Fruit fly (Drosophila melanogaster) whole organism, wandering third instar larva: ENCODE measurements around the gene Dif.

Source experiments
- Abd-B ChIP-seq: fragments of >200 bp; optimal IDR thresholded peaks from 2 replicates; lab custom pipeline; 2017; ENCODE audit warnings: missing biosample characterization, missing genetic modification characterization
- CG32264 ChIP-seq: fragments of 200-800 bp; sonication (Bioruptor generic); optimal IDR thresholded peaks from 2 replicates; lab custom pipeline; 2016; ENCODE audit warnings: missing biosample characterization, missing genetic modification characterization
- CG9705 ChIP-seq: fragments of 200-800 bp; sonication (Bioruptor generic); optimal IDR thresholded peaks from 2 replicates; lab custom pipeline; 2018; ENCODE audit warnings: missing biosample characterization, mild to moderate bottlenecking, missing genetic modification characterization
- CrebA ChIP-seq: fragments of 200-800 bp; sonication (Bioruptor generic); optimal IDR thresholded peaks from 2 replicates; lab custom pipeline; 2016; ENCODE audit warnings: missing biosample characterization, mild to moderate bottlenecking, missing genetic modification characterization, borderline replicate concordance
- Dfd ChIP-seq: fragments of >200 bp; optimal IDR thresholded peaks from 2 replicates; lab custom pipeline; 2017; ENCODE audit warnings: missing biosample characterization, missing genetic modification characterization
- Dif ChIP-seq: fragments of 200-275, 200-300 bp; sonication (Bioruptor generic); optimal IDR thresholded peaks from 2 replicates; lab custom pipeline; 2018; ENCODE audit warnings: missing biosample characterization, missing genetic modification characterization; ENCODE audit not compliant: partially characterized antibody
- GATAd ChIP-seq: sonication (Bioruptor generic); optimal IDR thresholded peaks from 2 replicates; lab custom pipeline; 2016; ENCODE audit warnings: missing biosample characterization, missing genetic modification characterization
- HLH106 ChIP-seq: fragments of 200-800 bp; optimal IDR thresholded peaks from 3 replicates; lab custom pipeline; 2019; ENCODE audit warnings: missing biosample characterization, mild to moderate bottlenecking, missing genetic modification characterization, moderate library complexity
- Hnf4 ChIP-seq: fragments of 200-800 bp; sonication (Bioruptor generic); optimal IDR thresholded peaks from 2 replicates; lab custom pipeline; 2016; ENCODE audit warnings: missing biosample characterization, mild to moderate bottlenecking, missing genetic modification characterization
- Hr78 ChIP-seq: fragments of >200 bp; optimal IDR thresholded peaks from 2 replicates; lab custom pipeline; 2017; ENCODE audit warnings: missing biosample characterization, missing genetic modification characterization
- Hr83 ChIP-seq: fragments of 200-300 bp; sonication (Bioruptor generic); optimal IDR thresholded peaks from 2 replicates; lab custom pipeline; 2016; ENCODE audit warnings: missing biosample characterization, mild to moderate bottlenecking, missing genetic modification characterization, moderate library complexity; ENCODE audit not compliant: poor library complexity, severe bottlenecking
- Jra ChIP-seq: sonication (Bioruptor generic); optimal IDR thresholded peaks from 2 replicates; lab custom pipeline; 2016; ENCODE audit warnings: missing biosample characterization, missing genetic modification characterization
- Mio ChIP-seq: sonication (Bioruptor generic); optimal IDR thresholded peaks from 2 replicates; lab custom pipeline; 2016; ENCODE audit warnings: missing biosample characterization, missing genetic modification characterization
- N ChIP-seq: fragments of >200 bp; optimal IDR thresholded peaks from 2 replicates; lab custom pipeline; 2018; ENCODE audit warnings: missing biosample characterization, missing external identifiers, missing genetic modification characterization
- OdsH ChIP-seq: fragments of 200-800 bp; sonication (Bioruptor generic); optimal IDR thresholded peaks from 2 replicates; lab custom pipeline; 2016; ENCODE audit warnings: missing biosample characterization, mild to moderate bottlenecking, missing genetic modification characterization
- Rel ChIP-seq, 2 experiments: fragments of 200-800 bp; sonication (Bioruptor generic) in 1 of 2; optimal IDR thresholded peaks; 2 replicates in 1 of 2; 3 replicates in 1 of 2; lab custom pipeline; 2016 to 2019; ENCODE audit warnings: mild to moderate bottlenecking in 2 of 2, missing biosample characterization in 2 of 2, missing genetic modification characterization in 2 of 2, moderate library complexity in 1 of 2
- Sp1 ChIP-seq: fragments of 200-800 bp; sonication (Bioruptor generic); optimal IDR thresholded peaks from 3 replicates; lab custom pipeline; 2019; ENCODE audit warnings: missing biosample characterization, mild to moderate bottlenecking, missing genetic modification characterization, moderate library complexity
- Vsx2 ChIP-seq: fragments of 200-300, 225-300 bp; sonication (Bioruptor generic); optimal IDR thresholded peaks from 2 replicates; lab custom pipeline; 2018; ENCODE audit warnings: missing biosample characterization, missing genetic modification characterization; ENCODE audit not compliant: partially characterized antibody
- br ChIP-seq: fragments of 200-800 bp; sonication (Bioruptor generic); optimal IDR thresholded peaks from 2 replicates; lab custom pipeline; 2016; ENCODE audit warnings: missing biosample characterization, missing genetic modification characterization
- brk ChIP-seq: fragments of 200-800 bp; sonication (Bioruptor generic); optimal IDR thresholded peaks from 2 replicates; lab custom pipeline; 2016; ENCODE audit warnings: missing biosample characterization, mild to moderate bottlenecking, missing genetic modification characterization
- dl ChIP-seq, 2 experiments: fragments of 175-275, 200-275 bp in 1 of 2; fragments of 200-275 bp in 1 of 2; sonication (Bioruptor generic); optimal IDR thresholded peaks; lab custom pipeline; 2018; ENCODE audit warnings: mild to moderate bottlenecking in 2 of 2, missing biosample characterization in 2 of 2, missing genetic modification characterization in 2 of 2, moderate library complexity in 2 of 2; ENCODE audit not compliant: partially characterized antibody in 2 of 2, insufficient read depth in 1 of 2
- dmrt93B ChIP-seq: fragments of 200-800 bp; sonication (Bioruptor generic); optimal IDR thresholded peaks from 2 replicates; lab custom pipeline; 2018; ENCODE audit warnings: missing biosample characterization, mild to moderate bottlenecking, missing genetic modification characterization
- dsf ChIP-seq: sonication (Bioruptor generic); optimal IDR thresholded peaks from 2 replicates; lab custom pipeline; 2016; ENCODE audit warnings: missing biosample characterization, missing genetic modification characterization, borderline replicate concordance
- foxo ChIP-seq, 2 experiments: fragments of 200-800 bp; sonication (Bioruptor generic); optimal IDR thresholded peaks; 2 replicates in 1 of 2; 3 replicates in 1 of 2; lab custom pipeline; 2016 to 2017; ENCODE audit warnings: missing biosample characterization in 2 of 2, missing genetic modification characterization in 2 of 2
- fru ChIP-seq: fragments of 200-800 bp; sonication (Bioruptor generic); optimal IDR thresholded peaks from 3 replicates; lab custom pipeline; 2016; ENCODE audit warnings: missing biosample characterization, mild to moderate bottlenecking, missing genetic modification characterization
- jim ChIP-seq: fragments of 175-275, 200-325 bp; sonication (Bioruptor generic); optimal IDR thresholded peaks from 2 replicates; lab custom pipeline; 2016; ENCODE audit warnings: missing biosample characterization, mild to moderate bottlenecking, missing genetic modification characterization
- lola ChIP-seq: fragments of >200 bp; optimal IDR thresholded peaks from 2 replicates; lab custom pipeline; 2017; ENCODE audit warnings: missing biosample characterization, missing genetic modification characterization
- pan ChIP-seq: fragments of >200 bp; optimal IDR thresholded peaks from 2 replicates; lab custom pipeline; 2017
- psq ChIP-seq: fragments of 200-800 bp; sonication (Bioruptor generic); optimal IDR thresholded peaks from 3 replicates; lab custom pipeline; 2017; ENCODE audit warnings: missing biosample characterization, mild to moderate bottlenecking, missing genetic modification characterization, moderate library complexity
- rgr ChIP-seq: fragments of 200-800 bp; sonication (Bioruptor generic); optimal IDR thresholded peaks from 3 replicates; lab custom pipeline; 2016; ENCODE audit warnings: missing biosample characterization, mild to moderate bottlenecking, missing genetic modification characterization
- sage ChIP-seq: fragments of 200-800 bp; sonication (Bioruptor generic); optimal IDR thresholded peaks from 2 replicates; lab custom pipeline; 2016; ENCODE audit warnings: missing biosample characterization, mild to moderate bottlenecking, missing genetic modification characterization
- sv ChIP-seq: fragments of 200-800 bp; sonication (Bioruptor generic); optimal IDR thresholded peaks from 3 replicates; lab custom pipeline; 2016; ENCODE audit warnings: missing biosample characterization, missing genetic modification characterization
- tai ChIP-seq: sonication (Bioruptor generic); optimal IDR thresholded peaks from 2 replicates; lab custom pipeline; 2016; ENCODE audit warnings: missing biosample characterization, missing genetic modification characterization
- usp ChIP-seq: fragments of >200 bp; optimal IDR thresholded peaks from 2 replicates; lab custom pipeline; 2017; ENCODE audit warnings: missing biosample characterization, missing genetic modification characterization
- woc ChIP-seq: sonication (Bioruptor generic); optimal IDR thresholded peaks from 2 replicates; lab custom pipeline; 2016; ENCODE audit warnings: missing biosample characterization, mild to moderate bottlenecking, missing genetic modification characterization

Dif gene

DNA sequence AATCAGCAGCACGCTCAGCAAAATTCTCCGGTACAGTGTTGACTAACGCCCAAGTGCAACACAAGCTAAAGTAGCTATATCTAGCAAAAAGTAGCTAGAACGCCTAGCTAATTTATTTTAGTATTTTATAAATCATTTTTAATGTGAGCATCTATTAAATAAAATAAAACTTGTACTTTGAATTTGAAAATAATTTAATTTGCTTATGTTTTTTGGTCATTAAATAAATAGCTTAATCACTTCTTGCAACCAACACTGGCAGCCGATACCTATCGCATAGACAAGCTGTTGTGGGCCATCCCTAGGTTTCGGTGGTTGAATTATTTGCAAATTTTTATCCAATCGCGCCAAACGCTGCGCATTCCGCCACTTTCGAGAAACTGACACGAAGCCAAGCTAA is 22.6 kb downstream of the Dif start, which contains the start of the genes Polr2J and CG15141 (continued):
- TF ChIP-seq brk (GFP tag; lab: Kevin White, UChicago) (no peak), dmrt93B (GFP tag; lab: Kevin White, UChicago) (peak; percentile 61), Vsx2 (no peak), dsf (GFP tag; lab: Kevin White, UChicago) (peak; percentile 66), Dfd (GFP tag; lab: Kevin White, UChicago) (no peak), CG32264 (GFP tag; lab: Kevin White, UChicago) (peak; percentile 55), rgr (GFP tag; lab: Kevin White, UChicago) (peak; percentile 84), lola (no peak), jim (GFP tag; lab: Kevin White, UChicago) (no peak), Abd-B (no peak), GATAd (GFP tag; lab: Kevin White, UChicago) (peak; percentile 79), Hr83 (no peak), Jra (GFP tag; lab: Kevin White, UChicago) (peak; percentile 83), CG9705 (GFP tag; lab: Kevin White, UChicago) (peak; percentile 68)

DNA sequence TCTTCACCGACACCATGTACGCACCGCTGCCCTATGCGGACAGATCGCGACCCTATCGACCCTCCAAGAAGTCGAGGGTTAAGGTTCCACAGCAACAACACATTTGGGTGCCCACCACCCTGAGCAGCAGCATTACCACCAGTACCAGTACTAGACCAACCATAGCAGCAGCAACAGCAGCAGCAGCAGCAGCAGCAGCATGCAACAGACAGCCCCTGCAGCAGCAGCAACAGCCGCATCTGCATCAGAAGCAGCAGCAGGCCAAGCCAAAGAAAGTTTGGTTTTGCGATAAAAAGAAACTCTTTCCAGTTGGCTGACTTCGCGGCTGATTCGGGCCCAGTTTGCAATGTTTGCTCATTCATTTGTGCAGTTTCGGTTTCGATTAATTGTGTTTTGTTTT is 30.5 kb downstream of the Dif start:
- no peak for TF ChIP-seq sage (GFP tag; lab: Kevin White, UChicago)
- no peak for TF ChIP-seq OdsH (GFP tag; lab: Kevin White, UChicago)
- no peak for TF ChIP-seq HLH106 (tag; lab: Kevin White, UChicago)
- TF ChIP-seq GATAd (GFP tag; lab: Kevin White, UChicago) = no peak
- TF ChIP-seq Dfd (GFP tag; lab: Kevin White, UChicago) = peak; percentile 93
- no peak for TF ChIP-seq jim (GFP tag; lab: Kevin White, UChicago)
- no peak for TF ChIP-seq brk (GFP tag; lab: Kevin White, UChicago)

DNA sequence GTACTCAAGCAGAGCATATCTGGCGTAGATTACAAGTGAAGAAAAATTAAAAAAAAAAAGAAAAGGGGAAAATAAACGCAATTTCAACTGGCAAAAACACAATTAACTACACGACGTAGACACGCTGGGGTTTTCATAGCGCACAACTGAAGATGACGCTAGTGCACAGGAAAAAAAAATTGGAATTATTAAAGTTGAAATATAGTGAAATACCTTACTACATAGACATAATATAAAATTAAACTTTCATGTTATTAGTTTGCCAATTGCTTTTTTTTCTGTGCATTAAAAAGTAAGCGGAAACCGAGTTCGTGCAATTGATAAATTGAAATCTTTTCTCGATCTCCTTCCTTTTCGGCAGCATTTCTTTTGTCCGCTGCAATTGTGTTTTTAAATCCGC is 35.6 kb downstream of the Dif start:
- TF ChIP-seq lola (no peak), Dif (GFP tag; lab: Kevin White, UChicago) (no peak), Rel (GFP tag; optimal IDR thresholded peaks at IDR 0.05; lab: Kevin White, UChicago) (no peak), Rel (tag; optimal IDR thresholded peaks at IDR 0.05; lab: Kevin White, UChicago) (no peak), Dfd (GFP tag; lab: Kevin White, UChicago) (no peak), CG9705 (GFP tag; lab: Kevin White, UChicago) (no peak), woc (GFP tag; lab: Kevin White, UChicago) (no peak), Hnf4 (GFP tag; lab: Kevin White, UChicago) (no peak), rgr (GFP tag; lab: Kevin White, UChicago) (no peak), Sp1 (GFP tag; lab: Kevin White, UChicago) (no peak), pan (lab: Kevin White, UChicago) (no peak), foxo (GFP tag; optimal IDR thresholded peaks at IDR 0.05; lab: Kevin White, UChicago) (no peak), Jra (GFP tag; lab: Kevin White, UChicago) (no peak)
- TF ChIP-seq, all 38 proteins: peak for 0

DNA sequence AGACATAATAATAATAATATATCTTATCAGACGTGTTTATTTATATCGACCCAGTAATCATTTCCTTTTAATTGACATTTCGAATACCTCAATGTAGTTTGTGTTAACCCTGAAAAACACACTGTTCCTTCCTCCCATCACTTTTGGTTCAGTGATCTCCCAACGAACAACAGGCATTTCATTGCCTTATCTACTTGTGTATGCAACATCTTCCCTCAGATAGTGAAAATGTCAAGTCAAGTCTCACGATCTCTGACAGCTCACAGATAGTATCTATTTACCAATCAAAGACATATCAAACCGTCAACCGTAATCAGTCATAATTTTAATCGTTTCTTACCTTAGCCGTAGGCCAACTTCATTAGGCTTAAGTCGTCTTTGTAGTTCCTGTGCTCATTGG is 38.0 kb downstream of the Dif start:
- TF ChIP-seq Mio (GFP tag; lab: Kevin White, UChicago) (no peak), usp (GFP tag; lab: Kevin White, UChicago) (no peak), Dfd (GFP tag; lab: Kevin White, UChicago) (no peak), foxo (GFP tag; optimal IDR thresholded peaks at IDR 0.05; lab: Kevin White, UChicago) (no peak), Sp1 (GFP tag; lab: Kevin White, UChicago) (no peak), tai (GFP tag; lab: Kevin White, UChicago) (no peak), Dif (GFP tag; lab: Kevin White, UChicago) (no peak), CG9705 (GFP tag; lab: Kevin White, UChicago) (no peak)

DNA sequence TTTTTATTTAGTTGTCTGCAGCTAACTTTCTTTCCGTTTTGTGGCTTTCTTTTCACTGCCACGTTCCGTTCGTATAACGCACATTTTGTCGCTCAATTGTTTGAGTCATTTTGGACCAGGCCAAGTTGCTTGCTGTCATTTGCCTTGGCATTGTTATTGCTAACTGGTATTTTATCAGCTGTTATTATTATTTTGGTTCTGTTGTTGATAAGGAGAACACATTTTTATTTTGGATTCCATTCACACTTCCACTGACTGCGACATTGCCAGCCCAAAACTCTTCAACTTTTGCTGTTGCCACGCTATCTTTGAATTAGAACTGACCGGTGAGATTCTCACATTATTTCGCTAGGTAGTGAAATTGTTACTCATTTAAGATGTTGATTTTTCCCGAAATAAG is 42.2 kb downstream of the Dif start:
- TF ChIP-seq rgr (GFP tag; lab: Kevin White, UChicago) (no peak), Hr83 (peak; percentile 17)

DNA sequence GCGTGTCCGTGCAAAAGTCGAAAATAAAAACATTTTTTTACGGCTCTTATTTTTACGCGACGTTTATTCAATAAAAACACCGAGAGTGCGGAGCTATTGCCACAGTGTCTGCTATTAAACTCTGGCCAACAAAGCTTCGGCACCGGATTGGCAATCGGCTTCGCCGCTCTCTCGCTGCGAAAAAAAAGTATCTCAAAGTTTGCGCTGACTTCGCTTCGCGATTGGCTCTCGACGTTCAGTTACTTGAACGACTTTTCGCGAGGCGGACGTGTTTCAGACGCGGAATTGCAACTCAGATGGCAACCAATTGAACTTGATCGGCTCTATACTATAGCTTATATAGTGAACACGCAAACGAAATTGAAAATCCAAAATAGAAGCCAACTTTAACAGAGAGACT is 43.9 kb downstream of the Dif start:
- TF ChIP-seq jim (GFP tag; lab: Kevin White, UChicago) (peak; percentile 25), CrebA (GFP tag; lab: Kevin White, UChicago) (peak; percentile 59), Dif (GFP tag; lab: Kevin White, UChicago) (peak; percentile 88), fru (peak; percentile 79), N (GFP tag; lab: Kevin White, UChicago) (no peak), psq (GFP tag; lab: Kevin White, UChicago) (peak; percentile 12), OdsH (GFP tag; lab: Kevin White, UChicago) (peak; percentile 26), br (GFP tag; lab: Kevin White, UChicago) (peak; percentile 8), tai (GFP tag; lab: Kevin White, UChicago) (no peak), Jra (GFP tag; lab: Kevin White, UChicago) (no peak), rgr (GFP tag; lab: Kevin White, UChicago) (peak; percentile 16), Hr78 (GFP tag; lab: Kevin White, UChicago) (no peak), Hnf4 (GFP tag; lab: Kevin White, UChicago) (peak; percentile 36), Rel (GFP tag; optimal IDR thresholded peaks at IDR 0.05; lab: Kevin White, UChicago) (no peak), Rel (tag; optimal IDR thresholded peaks at IDR 0.05; lab: Kevin White, UChicago) (peak; percentile 60), CG32264 (GFP tag; lab: Kevin White, UChicago) (no peak), dl (GFP tag; optimal IDR thresholded peaks at IDR 0.05; lab: Kevin White, UChicago; ENCODE audit: insufficient read depth in 1 of 2, partially characterized antibody in 2 of 2) (peak; percentile 69 to 73), CG9705 (GFP tag; lab: Kevin White, UChicago) (no peak), sv (GFP tag; lab: Kevin White, UChicago) (no peak), woc (GFP tag; lab: Kevin White, UChicago) (no peak), Hr83 (peak; percentile 59)
